Fruit fly (Drosophila melanogaster) S2 (cell line): ENCODE results near the gene CG5561.

ENCODE experiments used
- CG8478 ChIP-seq: fragments of >200 bp; optimal IDR thresholded peaks from 2 replicates; lab custom pipeline; 2018
- CTCF ChIP-seq, 2 experiments: fragments of >200 bp; optimal IDR thresholded peaks; 2 replicates each; lab custom pipeline; 2018

DNA sequence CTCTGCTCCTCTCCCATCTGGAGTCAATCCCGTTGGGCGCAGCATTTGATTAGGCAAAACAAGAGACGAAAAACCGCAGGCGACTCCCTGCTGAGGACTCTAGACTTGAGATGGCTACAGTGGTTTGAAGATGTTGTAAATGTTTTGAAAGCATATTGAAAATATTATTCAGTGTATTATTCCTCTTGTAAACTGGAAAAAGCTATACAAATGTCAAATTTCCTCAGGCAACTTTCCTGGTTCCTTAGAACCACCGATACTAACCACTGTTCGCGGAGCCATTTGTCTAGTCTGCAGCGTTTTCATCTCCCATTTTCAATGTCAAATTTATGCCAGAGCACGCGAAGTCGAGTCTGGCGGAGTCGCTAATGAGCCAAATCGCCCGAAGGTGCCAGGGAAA lies 48.8 kb upstream of the CG5561 start:
- TF ChIP-seq CTCF (optimal IDR thresholded peaks at IDR 0.05; lab: Kevin White, UChicago) (no peak), CG8478 (lab: Kevin White, UChicago) (no peak)
